Worm (Caenorhabditis elegans) whole organism, mixed stage, embryonic: ENCODE data around the gene C27D6.1.

Source experiments
- M03D4.4 ChIP-seq: sonication (generic microtip); optimal IDR thresholded peaks from 2 replicates; lab custom pipeline; 2017; ENCODE audit warnings: mild to moderate bottlenecking, missing genetic modification characterization, missing compliant biosample characterization
- bed-3 ChIP-seq: fragments of 200-800 bp; sonication (Bioruptor generic); optimal IDR thresholded peaks from 3 replicates; lab custom pipeline; 2018; ENCODE audit warnings: mild to moderate bottlenecking, missing genetic modification characterization, moderate library complexity, missing compliant biosample characterization
- blmp-1 ChIP-seq: fragments of 150-350 bp; optimal IDR thresholded peaks from 2 replicates; lab custom pipeline; 2014; ENCODE audit warnings: missing biosample characterization, missing genetic modification characterization
- ceh-39 ChIP-seq: fragments of 150-350 bp; optimal IDR thresholded peaks from 2 replicates; lab custom pipeline; 2014; ENCODE audit warnings: missing biosample characterization, missing genetic modification characterization
- ceh-43 ChIP-seq: fragments of 200-800 bp; sonication (Bioruptor generic); optimal IDR thresholded peaks from 2 replicates; lab custom pipeline; 2018; ENCODE audit warnings: mild to moderate bottlenecking, missing genetic modification characterization, moderate library complexity, missing compliant biosample characterization
- ces-1 ChIP-seq: fragments of 150-350 bp; optimal IDR thresholded peaks from 2 replicates; lab custom pipeline; 2014; ENCODE audit warnings: missing biosample characterization, missing genetic modification reagents, missing genetic modification characterization
- drap-1 ChIP-seq: fragments of 200-800 bp; sonication (Bioruptor generic); optimal IDR thresholded peaks from 3 replicates; lab custom pipeline; 2018; ENCODE audit warnings: mild to moderate bottlenecking, missing genetic modification characterization, missing compliant biosample characterization
- elt-1 ChIP-seq: sonication (generic microtip); optimal IDR thresholded peaks from 2 replicates; lab custom pipeline; 2017; ENCODE audit warnings: missing genetic modification characterization, mild to moderate bottlenecking, missing compliant biosample characterization, antibody characterized with exemption, moderate library complexity, borderline replicate concordance; ENCODE audit not compliant: insufficient read depth
- elt-3 ChIP-seq: fragments of 150-350 bp; optimal IDR thresholded peaks from 2 replicates; lab custom pipeline; 2014; ENCODE audit warnings: missing biosample characterization, missing genetic modification characterization
- hlh-1 ChIP-seq: fragments of 150-350 bp; optimal IDR thresholded peaks from 2 replicates; lab custom pipeline; 2014; ENCODE audit warnings: missing biosample characterization, missing genetic modification reagents, missing genetic modification characterization
- lin-32 ChIP-seq: fragments of 200-800 bp; sonication (Bioruptor generic); optimal IDR thresholded peaks from 2 replicates; lab custom pipeline; 2018; ENCODE audit warnings: mild to moderate bottlenecking, missing genetic modification characterization, missing compliant biosample characterization
- lsy-2 ChIP-seq: fragments of 150-350 bp; optimal IDR thresholded peaks from 2 replicates; lab custom pipeline; 2014; ENCODE audit warnings: missing biosample characterization, missing genetic modification characterization
- mep-1 ChIP-seq: fragments of 150-350 bp; optimal IDR thresholded peaks from 2 replicates; lab custom pipeline; 2017; ENCODE audit warnings: missing biosample characterization, missing genetic modification reagents, missing genetic modification characterization, inconsistent platforms
- mls-2 ChIP-seq: sonication (generic microtip); optimal IDR thresholded peaks from 2 replicates; lab custom pipeline; 2016; ENCODE audit warnings: mild to moderate bottlenecking, missing genetic modification characterization, moderate library complexity, missing compliant biosample characterization
- nhr-12 ChIP-seq: fragments of 150-350 bp; optimal IDR thresholded peaks from 2 replicates; lab custom pipeline; 2014; ENCODE audit warnings: missing biosample characterization, missing genetic modification characterization
- nhr-237 ChIP-seq: fragments of 150-350 bp; optimal IDR thresholded peaks from 2 replicates; lab custom pipeline; 2014; ENCODE audit warnings: missing biosample characterization, missing genetic modification characterization
- nhr-28 ChIP-seq: fragments of 150-350 bp; optimal IDR thresholded peaks from 2 replicates; lab custom pipeline; 2014; ENCODE audit warnings: missing biosample characterization, missing genetic modification characterization
- nhr-76 ChIP-seq: sonication (generic microtip); optimal IDR thresholded peaks from 2 replicates; lab custom pipeline; 2017; ENCODE audit warnings: missing biosample characterization, missing genetic modification characterization
- pha-4 ChIP-seq: fragments of 150-350 bp; optimal IDR thresholded peaks from 2 replicates; lab custom pipeline; 2018; ENCODE audit warnings: missing biosample characterization, missing genetic modification reagents, missing genetic modification characterization
- sem-2 ChIP-seq: fragments of 200-800 bp; sonication (Bioruptor generic); optimal IDR thresholded peaks from 2 replicates; lab custom pipeline; 2018; ENCODE audit warnings: mild to moderate bottlenecking, missing genetic modification characterization, missing compliant biosample characterization
- snpc-4 ChIP-seq: fragments of 150-350 bp; optimal IDR thresholded peaks from 2 replicates; lab custom pipeline; 2014; ENCODE audit warnings: missing biosample characterization, missing genetic modification characterization
- tbx-8 ChIP-seq: fragments of 200-800 bp; sonication (Bioruptor generic); optimal IDR thresholded peaks from 2 replicates; lab custom pipeline; 2018; ENCODE audit warnings: mild to moderate bottlenecking, missing genetic modification characterization, moderate library complexity, missing compliant biosample characterization
- unc-120 ChIP-seq: sonication (generic microtip); optimal IDR thresholded peaks from 2 replicates; lab custom pipeline; 2017; ENCODE audit warnings: missing genetic modification characterization, missing compliant biosample characterization; ENCODE audit not compliant: poor library complexity, severe bottlenecking
- unc-39 ChIP-seq: fragments of 150-350 bp; optimal IDR thresholded peaks from 2 replicates; lab custom pipeline; 2014; ENCODE audit warnings: missing biosample characterization, missing genetic modification characterization
- unc-62 ChIP-seq: fragments of 150-350 bp; optimal IDR thresholded peaks from 2 replicates; lab custom pipeline; 2014; ENCODE audit warnings: missing biosample characterization, missing genetic modification reagents, missing genetic modification characterization
- zip-8 ChIP-seq: fragments of 150-350 bp; optimal IDR thresholded peaks from 2 replicates; lab custom pipeline; 2014; ENCODE audit warnings: missing biosample characterization, missing genetic modification characterization
- ztf-11 ChIP-seq: fragments of 150-350 bp; optimal IDR thresholded peaks from 2 replicates; lab custom pipeline; 2014; ENCODE audit warnings: missing biosample characterization, missing genetic modification characterization

Gene C27D6.1

ce11 chrII:5182451-5182850, 9.9 kb downstream of the C27D6.1 start:
- TF ChIP-seq sem-2 (GFP tag; lab: Kevin White, UChicago) (no peak), elt-3 (tag; lab: Kevin White, UChicago) (no peak), lsy-2 (tag; lab: Kevin White, UChicago) (no peak), unc-62 (GFP tag; lab: Kevin White, UChicago) (peak; percentile 52), hlh-1 (tag; lab: Kevin White, UChicago) (peak; percentile 90), nhr-237 (tag; lab: Kevin White, UChicago) (no peak)
- TF ChIP-seq, all 35 proteins: peak for 2

ce11 chrII:5183207-5183606, 10.7 kb downstream of the C27D6.1 start:
- TF ChIP-seq pha-4 (tag; lab: Kevin White, UChicago) (no peak), nhr-28 (tag; lab: Kevin White, UChicago) (no peak)

ce11 chrII:5184661-5185545, 12.4 kb downstream of the C27D6.1 start:
- TF ChIP-seq ceh-39 (tag; lab: Kevin White, UChicago) (no peak), unc-62 (GFP tag; lab: Kevin White, UChicago) (no peak), snpc-4 (tag; lab: Kevin White, UChicago) (no peak), ceh-43 (no peak), mep-1 (tag; lab: Kevin White, UChicago) (no peak), unc-39 (tag; lab: Kevin White, UChicago) (no peak)
- TF ChIP-seq, all 35 proteins: peak for 0

ce11 chrII:5185955-5186539, 13.5 kb downstream of the C27D6.1 start:
- no peak for TF ChIP-seq elt-1 (tag; lab: Kevin White, UChicago)
- TF ChIP-seq lin-32 (GFP tag; lab: Kevin White, UChicago), result no peak
- no peak for TF ChIP-seq ztf-11 (tag; lab: Kevin White, UChicago)
- TF ChIP-seq ces-1 (GFP tag; lab: Kevin White, UChicago), result no peak
- no peak for TF ChIP-seq zip-8 (tag; lab: Kevin White, UChicago)

ce11 chrII:5186870-5187269, 14.3 kb downstream of the C27D6.1 start:
- no peak for TF ChIP-seq ces-1 (GFP tag; lab: Kevin White, UChicago)
- no peak for TF ChIP-seq unc-39 (tag; lab: Kevin White, UChicago)
- no peak for TF ChIP-seq unc-62 (GFP tag; lab: Kevin White, UChicago)
- TF ChIP-seq, all 35 proteins: peak for 0

ce11 chrII:5187469-5187868, 14.9 kb downstream of the C27D6.1 start, which contains the start of gene crh-2:
Gene crh-2, minus strand, starts transcription at chrII:5187569.
- no peak for TF ChIP-seq pha-4 (tag; lab: Kevin White, UChicago)
- no peak for TF ChIP-seq nhr-12

ce11 chrII:5187934-5188333, 15.4 kb downstream of the C27D6.1 start:
- TF ChIP-seq ces-1 (GFP tag; lab: Kevin White, UChicago) (no peak), lsy-2 (tag; lab: Kevin White, UChicago) (no peak), bed-3 (no peak), mls-2 (tag; lab: Kevin White, UChicago) (no peak), nhr-76 (no peak), M03D4.4 (tag; lab: Kevin White, UChicago) (no peak), ceh-39 (tag; lab: Kevin White, UChicago) (no peak), drap-1 (no peak), ceh-43 (no peak), nhr-28 (tag; lab: Kevin White, UChicago) (no peak), tbx-8 (GFP tag; lab: Kevin White, UChicago) (no peak), blmp-1 (tag; lab: Kevin White, UChicago) (no peak), pha-4 (tag; lab: Kevin White, UChicago) (no peak), lin-32 (GFP tag; lab: Kevin White, UChicago) (no peak), unc-120 (no peak)
